Fruit fly (Drosophila melanogaster): ENCODE data around the gene ValRS-m.

ValRS-m gene

DNA sequence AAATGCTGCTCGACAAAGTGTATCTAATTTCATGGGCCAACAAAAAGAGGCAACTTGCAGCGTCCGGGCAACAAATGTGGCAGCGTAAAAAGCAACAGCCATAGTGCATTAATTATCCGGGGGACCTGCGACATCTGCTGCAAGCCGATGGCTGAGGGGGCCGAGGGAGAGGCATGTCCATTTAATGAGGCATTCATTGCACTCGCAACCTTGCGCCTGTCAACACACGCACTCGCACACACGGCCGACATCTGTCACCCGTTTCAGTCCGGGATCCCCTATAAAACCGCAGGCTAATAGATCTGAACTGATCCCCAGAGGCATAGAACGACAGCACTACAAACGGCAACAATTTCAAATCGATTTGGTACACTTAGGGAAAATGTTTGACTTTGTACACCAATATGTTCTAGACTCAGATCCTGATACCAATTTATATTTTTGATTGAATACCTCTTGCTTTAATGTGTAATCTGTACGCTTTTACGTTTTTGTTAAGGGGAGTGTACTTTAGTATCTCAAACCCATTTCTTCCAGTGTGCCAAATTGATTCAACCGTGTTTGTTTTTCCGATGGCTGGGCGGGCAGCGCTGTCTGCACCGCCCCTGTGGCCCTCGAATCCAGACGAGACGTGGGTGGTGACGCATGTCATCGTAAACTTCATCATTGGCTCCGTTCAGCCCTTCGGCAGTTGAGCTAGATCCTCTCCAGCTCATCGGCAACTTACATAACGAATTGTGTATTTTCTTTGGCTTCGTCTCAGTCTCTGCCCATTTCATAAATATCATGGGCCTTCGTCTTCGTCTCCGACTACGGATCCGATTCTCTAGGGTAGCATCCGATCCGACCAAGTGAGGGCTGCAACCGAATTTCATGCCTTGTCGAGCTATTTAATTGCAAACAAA, 47.2 kb upstream of the ValRS-m start (continued):
- TF ChIP-seq CG10543 (GFP tag; optimal IDR thresholded peaks at IDR 0.05): no peak
- TF ChIP-seq Antp (GFP tag; optimal IDR thresholded peaks at IDR 0.05): peak; percentile 87
- peak; percentile 35; the same call in 1 of the 2 replicates for TF ChIP-seq danr (GFP tag; IDR thresholded peaks at IDR 0.05)
- no peak for TF ChIP-seq Dbx (GFP tag; IDR thresholded peaks at IDR 0.05)
- no peak for TF ChIP-seq CG15514 (GFP tag; optimal IDR thresholded peaks at IDR 0.05)
- no peak for TF ChIP-seq ftz-f1 (GFP tag; optimal IDR thresholded peaks at IDR 0.05)
- no peak for TF ChIP-seq CG13894 (tag; optimal IDR thresholded peaks at IDR 0.05)
- no peak for TF ChIP-seq Lpt (GFP tag; optimal IDR thresholded peaks at IDR 0.05)
- peak; percentile 68 for TF ChIP-seq CG4730 (GFP tag; IDR thresholded peaks at IDR 0.05)
- TF ChIP-seq maf-S (GFP tag; optimal IDR thresholded peaks at IDR 0.05): peak; percentile 38
- TF ChIP-seq bbx (GFP tag; IDR thresholded peaks at IDR 0.05; ENCODE audit: partially characterized antibody): no peak
- no peak for TF ChIP-seq PHDP (tag; optimal IDR thresholded peaks at IDR 0.05)
- peak; percentile 73 for TF ChIP-seq CG17359 (tag; optimal IDR thresholded peaks at IDR 0.05)
- TF ChIP-seq CG9817 (tag; optimal IDR thresholded peaks at IDR 0.05): peak; percentile 9
- TF ChIP-seq Hand (GFP tag; optimal IDR thresholded peaks at IDR 0.05): no peak
- TF ChIP-seq CG9876 (GFP tag; optimal IDR thresholded peaks at IDR 0.05): peak; percentile 11
- peak in 1 of 2 experiments; percentile 8 for TF ChIP-seq crp (GFP tag; optimal IDR thresholded peaks at IDR 0.05)
- no peak for TF ChIP-seq tap (tag; optimal IDR thresholded peaks at IDR 0.05)
- TF ChIP-seq psq (GFP tag; optimal IDR thresholded peaks at IDR 0.05): no peak
- no peak for TF ChIP-seq CG11696 (GFP tag; IDR thresholded peaks at IDR 0.05)
- TF ChIP-seq CG31388 (GFP tag; optimal IDR thresholded peaks at IDR 0.05): peak; percentile 47
- no peak for TF ChIP-seq Lim3 (GFP tag; IDR thresholded peaks at IDR 0.05)
- peak; percentile 79 for TF ChIP-seq p53 (GFP tag; optimal IDR thresholded peaks at IDR 0.05)
- no peak for TF ChIP-seq Atf6 (GFP tag; IDR thresholded peaks at IDR 0.05)
- TF ChIP-seq CG32532 (GFP tag; IDR thresholded peaks at IDR 0.05): 0 out of 2 replicates have a peak, but pooled peaks have one; percentile 27
- TF ChIP-seq CG2129 (GFP tag; IDR thresholded peaks at IDR 0.05; ENCODE audit: partially characterized antibody): no peak
- TF ChIP-seq peb (GFP tag; IDR thresholded peaks at IDR 0.05): peak; percentile 67; the same call in 1 of the 2 replicates
- no peak for TF ChIP-seq Dip3 (GFP tag; optimal IDR thresholded peaks at IDR 0.05)
- no peak for TF ChIP-seq Hr39 (optimal IDR thresholded peaks at IDR 0.05)
- TF ChIP-seq CG4328 (GFP tag; optimal IDR thresholded peaks at IDR 0.05): peak; percentile 36
- peak; percentile 70 to 86 for TF ChIP-seq dpn (GFP tag; optimal IDR thresholded peaks at IDR 0.05)
- TF ChIP-seq esg (GFP tag; conservative IDR thresholded peaks at IDR 0.05): peak; percentile 69
- no peak for TF ChIP-seq CG11085 (GFP tag; IDR thresholded peaks at IDR 0.05)
- peak; percentile 59 for TF ChIP-seq CG17186 (GFP tag; optimal IDR thresholded peaks at IDR 0.05)
- TF ChIP-seq D19B (GFP tag; optimal IDR thresholded peaks at IDR 0.05): no peak
- peak; percentile 34 for TF ChIP-seq CG9437 (GFP tag; optimal IDR thresholded peaks at IDR 0.05)
- no peak for TF ChIP-seq sima (GFP tag; optimal IDR thresholded peaks at IDR 0.05)
- peak in 1 of 3 experiments; percentile 86 for TF ChIP-seq lola (GFP tag; optimal IDR thresholded peaks at IDR 0.05)
- no peak for TF ChIP-seq CG7745 (tag; optimal IDR thresholded peaks at IDR 0.05)
- peak; percentile 68 for TF ChIP-seq CG15601 (tag; optimal IDR thresholded peaks at IDR 0.05)
- TF ChIP-seq pb (GFP tag; optimal IDR thresholded peaks at IDR 0.05): peak; percentile 72
- no peak for TF ChIP-seq run (tag; optimal IDR thresholded peaks at IDR 0.05)
- peak; percentile 16 for TF ChIP-seq ab (GFP tag; optimal IDR thresholded peaks at IDR 0.05)
- peak; percentile 71 for TF ChIP-seq Rx (GFP tag; IDR thresholded peaks at IDR 0.05)
- no peak for TF ChIP-seq CG12659 (GFP tag; optimal IDR thresholded peaks at IDR 0.05)
- TF ChIP-seq Bgb (GFP tag; IDR thresholded peaks at IDR 0.05; ENCODE audit: partially characterized antibody): no peak
- no peak for TF ChIP-seq schlank (tag; optimal IDR thresholded peaks at IDR 0.05)
- TF ChIP-seq ind (GFP tag; optimal IDR thresholded peaks at IDR 0.05): peak; percentile 63
- TF ChIP-seq toy (GFP tag; IDR thresholded peaks at IDR 0.05): no peak

Data from whole organism, embryonic.